Worm (Caenorhabditis elegans): ENCODE data around the gene gcc-2.

- peak; percentile 80 for TF ChIP-seq ceh-43 (GFP tag; optimal IDR thresholded peaks at IDR 0.05)
- peak; percentile 81 for TF ChIP-seq unc-62 (GFP tag; optimal IDR thresholded peaks at IDR 0.05)
- TF ChIP-seq ham-2 (GFP tag; optimal IDR thresholded peaks at IDR 0.05): peak; percentile 82
- no peak for TF ChIP-seq nhr-28 (tag; optimal IDR thresholded peaks at IDR 0.05)
- TF ChIP-seq unc-39 (tag; optimal IDR thresholded peaks at IDR 0.05): peak; percentile 39
- peak; percentile 94 for TF ChIP-seq cnd-1 (tag; optimal IDR thresholded peaks at IDR 0.05)
- TF ChIP-seq mep-1 (tag; optimal IDR thresholded peaks at IDR 0.05): peak; percentile 95
- peak; percentile 45 for TF ChIP-seq elt-3 (tag; optimal IDR thresholded peaks at IDR 0.05)
- peak; percentile 94 for TF ChIP-seq ceh-83 (GFP tag; optimal IDR thresholded peaks at IDR 0.05)
These were observed 3.5 kb upstream of the gcc-2 start for ce11 chrIII:9765465-9765900.
